Worm (Caenorhabditis elegans): ENCODE data around the gene slrp-1.

DNA sequence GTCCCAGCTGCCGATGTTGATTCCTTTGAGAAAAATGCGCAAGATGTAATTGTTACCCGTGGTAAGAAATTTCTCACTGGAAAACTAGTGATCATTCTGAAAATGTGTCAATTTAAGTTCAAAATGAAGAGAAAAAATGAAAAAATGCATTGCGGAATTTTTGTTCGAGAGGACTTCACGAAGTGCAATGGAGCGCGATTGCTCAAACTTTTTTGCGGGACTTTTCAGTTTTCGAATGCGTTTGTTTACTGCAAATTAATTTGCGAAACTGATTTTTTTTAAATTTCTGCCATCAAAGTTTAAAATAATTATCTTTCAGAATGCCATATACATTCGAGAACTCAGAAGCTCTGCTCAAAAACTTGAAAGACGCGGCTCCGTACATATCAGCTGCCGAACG lies 2.9 kb downstream of the slrp-1 start, which contains the start of the genes nuaf-1 and bir-2:
- TF ChIP-seq ref-1 (GFP tag; conservative IDR thresholded peaks at IDR 0.05), result no peak
- no peak for TF ChIP-seq klf-2 (GFP tag; conservative IDR thresholded peaks at IDR 0.05)
- TF ChIP-seq ztf-23 (GFP tag; IDR thresholded peaks at IDR 0.05), result no peak
- no peak for TF ChIP-seq med-1 (GFP tag; optimal IDR thresholded peaks at IDR 0.05; ENCODE audit: insufficient read depth)
- TF ChIP-seq ztf-29 (GFP tag; IDR thresholded peaks at IDR 0.05), result no peak

Measured in whole organism, midembryonic.